Fruit fly (Drosophila melanogaster) whole organism, embryonic: ENCODE results near the gene VhaSFD.
A peak's percentile ranks its signal among the peaks of the same experiment; 100 is the strongest.

Experiments used
- Ada2b ChIP-seq: fragments of 200-800 bp; sonication (Bioruptor generic); IDR thresholded peaks from 2 replicates; pipeline ENCODE4 v1.3.6; 2022; ENCODE audit warnings: missing biosample characterization, missing genetic modification characterization
- Aef1 ChIP-seq: fragments of 200-800 bp; sonication (Bioruptor generic); IDR thresholded peaks from 3 replicates; pipeline ENCODE4 v1.3.6; 2022; ENCODE audit warnings: missing biosample characterization, missing genetic modification characterization
- Antp ChIP-seq: fragments of 200-800 bp; sonication (Bioruptor generic); optimal IDR thresholded peaks from 3 replicates; lab custom pipeline; 2016; ENCODE audit warnings: missing biosample characterization, missing genetic modification characterization
- CG10366 ChIP-seq: fragments of 200-800 bp; sonication (Bioruptor generic); IDR thresholded peaks from 2 replicates; pipeline ENCODE4 v1.3.6; 2022; ENCODE audit warnings: missing biosample characterization, missing genetic modification characterization
- CG11247 ChIP-seq: fragments of 200-800 bp; sonication (Bioruptor generic); IDR thresholded peaks from 2 replicates; pipeline ENCODE4 v1.3.6; 2022; ENCODE audit warnings: missing biosample characterization, missing genetic modification characterization
- CG11504 ChIP-seq: fragments of 200-800 bp; sonication (Bioruptor generic); optimal IDR thresholded peaks from 3 replicates; lab custom pipeline; 2019; ENCODE audit warnings: missing biosample characterization, mild to moderate bottlenecking, missing genetic modification characterization, moderate library complexity
- CG12659 ChIP-seq: fragments of 200-800 bp; sonication (Bioruptor generic); optimal IDR thresholded peaks from 3 replicates; lab custom pipeline; 2017; ENCODE audit warnings: mild to moderate bottlenecking, missing biosample characterization, missing genetic modification reagents, missing genetic modification characterization
- CG13287 ChIP-seq: fragments of 200-800 bp; sonication (Bioruptor generic); IDR thresholded peaks from 2 replicates; pipeline ENCODE4 v1.3.6; 2022; ENCODE audit warnings: missing biosample characterization, missing genetic modification characterization; ENCODE audit not compliant: partially characterized antibody
- CG1603 ChIP-seq: fragments of 200-800 bp; sonication (Bioruptor generic); optimal IDR thresholded peaks from 2 replicates; lab custom pipeline; 2019; ENCODE audit warnings: missing biosample characterization, mild to moderate bottlenecking, missing genetic modification characterization, moderate library complexity
- CG18011 ChIP-seq: fragments of 200-800 bp; sonication (Bioruptor generic); optimal IDR thresholded peaks from 2 replicates; lab custom pipeline; 2017; ENCODE audit warnings: missing biosample characterization, missing genetic modification characterization, mild to moderate bottlenecking, moderate library complexity, missing genotype
- CG18619 ChIP-seq: fragments of 200-800 bp; sonication (Bioruptor generic); optimal IDR thresholded peaks from 3 replicates; lab custom pipeline; 2017; ENCODE audit warnings: missing biosample characterization, mild to moderate bottlenecking, missing genetic modification characterization
- CG2129 ChIP-seq: fragments of 200-800 bp; sonication (Bioruptor generic); IDR thresholded peaks from 2 replicates; pipeline ENCODE4 v1.3.6; 2022; ENCODE audit warnings: missing biosample characterization, missing genetic modification characterization; ENCODE audit not compliant: partially characterized antibody
- CG30403 ChIP-seq: fragments of 200-800 bp; sonication (Bioruptor generic); optimal IDR thresholded peaks from 3 replicates; lab custom pipeline; 2016; ENCODE audit warnings: missing biosample characterization, missing genetic modification characterization
- CG4707 ChIP-seq: fragments of 200-800 bp; sonication (Bioruptor generic); optimal IDR thresholded peaks from 2 replicates; lab custom pipeline; 2018; ENCODE audit warnings: missing biosample characterization, mild to moderate bottlenecking, missing genetic modification characterization, moderate library complexity
- CG8765 ChIP-seq: fragments of 200-800 bp; sonication (Bioruptor generic); IDR thresholded peaks from 2 replicates; pipeline ENCODE4 v1.3.6; 2022; ENCODE audit warnings: missing biosample characterization, missing genetic modification characterization
- CG9876 ChIP-seq: fragments of 200-800 bp; sonication (Bioruptor generic); optimal IDR thresholded peaks from 2 replicates; lab custom pipeline; 2016; ENCODE audit warnings: missing biosample characterization, missing genetic modification characterization
- Dip2 ChIP-seq: fragments of 200-800 bp; sonication (Bioruptor generic); IDR thresholded peaks from 2 replicates; pipeline ENCODE4 v1.3.6; 2022; ENCODE audit warnings: missing biosample characterization, missing genetic modification characterization
- Eip74EF ChIP-seq, 2 experiments: fragments of 200-800 bp in 1 of 2; fragments of >200 bp in 1 of 2; sonication (Bioruptor generic) in 1 of 2; optimal IDR thresholded peaks; 2 replicates each; lab custom pipeline; 2017 to 2019; ENCODE audit warnings: missing biosample characterization in 2 of 2, missing genetic modification characterization in 2 of 2, mild to moderate bottlenecking in 1 of 2, moderate library complexity in 1 of 2
- Hr3 ChIP-seq: fragments of 200-800 bp; sonication (Bioruptor generic); optimal IDR thresholded peaks from 3 replicates; lab custom pipeline; 2016; ENCODE audit warnings: missing biosample characterization, missing genetic modification characterization
- Hr78 ChIP-seq, 2 experiments: fragments of 200-800 bp in 1 of 2; fragments of >200 bp in 1 of 2; sonication (Bioruptor generic) in 1 of 2; optimal IDR thresholded peaks; 2 replicates each; lab custom pipeline; 2017 to 2019; ENCODE audit warnings: missing biosample characterization in 2 of 2, missing genetic modification characterization in 2 of 2, mild to moderate bottlenecking in 1 of 2, moderate library complexity in 1 of 2
- Neu2 ChIP-seq: fragments of 200-800 bp; sonication (Bioruptor generic); optimal IDR thresholded peaks from 3 replicates; lab custom pipeline; 2016; ENCODE audit warnings: missing biosample characterization, missing genetic modification characterization, borderline replicate concordance
- Nf-YA ChIP-seq: fragments of 200-800 bp; sonication (Bioruptor generic); IDR thresholded peaks from 2 replicates; pipeline ENCODE4 v1.3.6; 2022; ENCODE audit warnings: missing biosample characterization, missing genetic modification characterization
- Nf-YB ChIP-seq: fragments of 200-800 bp; sonication (Bioruptor generic); optimal IDR thresholded peaks from 3 replicates; lab custom pipeline; 2019; ENCODE audit warnings: missing biosample characterization, mild to moderate bottlenecking, missing genetic modification characterization, moderate library complexity
- Oli ChIP-seq: fragments of 200-800 bp; sonication (Bioruptor generic); optimal IDR thresholded peaks from 2 replicates; lab custom pipeline; 2018; ENCODE audit warnings: missing biosample characterization, mild to moderate bottlenecking, missing genetic modification characterization, moderate library complexity
- Pdp1 ChIP-seq, 2 experiments: fragments of 200-800 bp; sonication (Bioruptor generic); optimal IDR thresholded peaks; 3 replicates each; lab custom pipeline; 2016; ENCODE audit warnings: missing biosample characterization in 2 of 2, missing genetic modification characterization in 2 of 2, mild to moderate bottlenecking in 1 of 2, moderate library complexity in 1 of 2
- Sox100B ChIP-seq: fragments of 200-800 bp; sonication (Bioruptor generic); optimal IDR thresholded peaks from 3 replicates; lab custom pipeline; 2018; ENCODE audit warnings: missing biosample characterization, mild to moderate bottlenecking, missing genetic modification characterization
- al ChIP-seq: fragments of 200-800 bp; sonication (Bioruptor generic); IDR thresholded peaks from 2 replicates; pipeline ENCODE4 v1.3.6; 2022; ENCODE audit warnings: missing biosample characterization, missing genetic modification characterization
- cas ChIP-seq: fragments of 200-800 bp; sonication (Bioruptor generic); IDR thresholded peaks from 2 replicates; pipeline ENCODE4 v1.3.6; 2022; ENCODE audit warnings: missing biosample characterization, missing genetic modification characterization
- da ChIP-seq: fragments of 200-800 bp; sonication (Bioruptor generic); optimal IDR thresholded peaks from 2 replicates; lab custom pipeline; 2016; ENCODE audit warnings: missing biosample characterization, missing genetic modification characterization
- danr ChIP-seq: fragments of 200-800 bp; sonication (Bioruptor generic); IDR thresholded peaks from 2 replicates; pipeline ENCODE4 v1.3.6; 2022; ENCODE audit warnings: missing biosample characterization, missing genetic modification characterization
- dm ChIP-seq: fragments of 200-800 bp; sonication (Bioruptor generic); optimal IDR thresholded peaks from 3 replicates; lab custom pipeline; 2016; ENCODE audit warnings: missing biosample characterization, missing genetic modification characterization
- dmrt99B ChIP-seq: fragments of 200-800 bp; sonication (Bioruptor generic); optimal IDR thresholded peaks from 2 replicates; lab custom pipeline; 2018; ENCODE audit warnings: missing biosample characterization, mild to moderate bottlenecking, missing genetic modification characterization, moderate library complexity
- exex ChIP-seq: fragments of 200-800 bp; sonication (Bioruptor generic); optimal IDR thresholded peaks from 4 replicates; lab custom pipeline; 2018; ENCODE audit warnings: missing biosample characterization, mild to moderate bottlenecking, missing genetic modification characterization, moderate library complexity
- eyg ChIP-seq: fragments of 200-800 bp; sonication (Bioruptor generic); optimal IDR thresholded peaks from 3 replicates; lab custom pipeline; 2016; ENCODE audit warnings: missing biosample characterization, missing genetic modification characterization
- gro ChIP-seq: fragments of 200-800 bp; sonication (Bioruptor generic); optimal IDR thresholded peaks from 2 replicates; lab custom pipeline; 2016; ENCODE audit warnings: missing biosample characterization, missing genetic modification characterization
- hb ChIP-seq: fragments of 200-800 bp; sonication (Bioruptor generic); IDR thresholded peaks from 3 replicates; pipeline ENCODE4 v1.3.6; 2022; ENCODE audit warnings: missing biosample characterization, missing genetic modification characterization; ENCODE audit not compliant: partially characterized antibody
- kah ChIP-seq: fragments of 200-800 bp; sonication (Bioruptor generic); optimal IDR thresholded peaks from 2 replicates; lab custom pipeline; 2018; ENCODE audit warnings: missing biosample characterization, mild to moderate bottlenecking, missing genetic modification characterization
- ken ChIP-seq: fragments of 200-800 bp; sonication (Bioruptor generic); IDR thresholded peaks from 3 replicates; pipeline ENCODE4 v1.3.6; 2022; ENCODE audit warnings: missing biosample characterization, missing genetic modification characterization
- maf-S ChIP-seq: fragments of 200-800 bp; sonication (Bioruptor generic); optimal IDR thresholded peaks from 2 replicates; lab custom pipeline; 2016; ENCODE audit warnings: missing biosample characterization, missing genetic modification characterization
- odd ChIP-seq: fragments of 200-800 bp; sonication (Bioruptor generic); optimal IDR thresholded peaks from 2 replicates; lab custom pipeline; 2017; ENCODE audit warnings: missing biosample characterization, mild to moderate bottlenecking, missing genetic modification characterization
- run ChIP-seq: fragments of 200-800 bp; sonication (Bioruptor generic); optimal IDR thresholded peaks from 3 replicates; lab custom pipeline; 2018; ENCODE audit warnings: missing biosample characterization, mild to moderate bottlenecking, missing genetic modification characterization
- schlank ChIP-seq: fragments of 200-800 bp; sonication (Bioruptor generic); optimal IDR thresholded peaks from 2 replicates; lab custom pipeline; 2018; ENCODE audit warnings: missing biosample characterization, mild to moderate bottlenecking, missing genetic modification characterization
- sd ChIP-seq: fragments of 200-800 bp; sonication (Bioruptor generic); optimal IDR thresholded peaks from 3 replicates; lab custom pipeline; 2018; ENCODE audit warnings: missing biosample characterization, mild to moderate bottlenecking, missing genetic modification characterization, moderate library complexity
- sens ChIP-seq: fragments of 200-800 bp; sonication (Bioruptor generic); peaks from one replicate; lab custom pipeline; 2016; ENCODE audit warnings: missing biosample characterization, missing genetic modification characterization
- so ChIP-seq: fragments of 200-800 bp; sonication (Bioruptor generic); IDR thresholded peaks from 3 replicates; pipeline ENCODE4 v1.3.6; 2022; ENCODE audit warnings: missing biosample characterization, missing genetic modification characterization
- trh ChIP-seq: fragments of 200-800 bp; sonication (Bioruptor generic); optimal IDR thresholded peaks from 2 replicates; lab custom pipeline; 2016; ENCODE audit warnings: missing biosample characterization, missing genetic modification characterization
- wek ChIP-seq: fragments of 200-800 bp; sonication (Bioruptor generic); optimal IDR thresholded peaks from 3 replicates; lab custom pipeline; 2018; ENCODE audit warnings: missing biosample characterization, mild to moderate bottlenecking, missing genetic modification characterization, moderate library complexity
- zfh1 ChIP-seq: fragments of 200-800 bp; sonication (Bioruptor generic); IDR thresholded peaks from 3 replicates; pipeline ENCODE4 v1.3.6; 2022; ENCODE audit warnings: missing biosample characterization, missing genetic modification characterization

Gene VhaSFD

DNA sequence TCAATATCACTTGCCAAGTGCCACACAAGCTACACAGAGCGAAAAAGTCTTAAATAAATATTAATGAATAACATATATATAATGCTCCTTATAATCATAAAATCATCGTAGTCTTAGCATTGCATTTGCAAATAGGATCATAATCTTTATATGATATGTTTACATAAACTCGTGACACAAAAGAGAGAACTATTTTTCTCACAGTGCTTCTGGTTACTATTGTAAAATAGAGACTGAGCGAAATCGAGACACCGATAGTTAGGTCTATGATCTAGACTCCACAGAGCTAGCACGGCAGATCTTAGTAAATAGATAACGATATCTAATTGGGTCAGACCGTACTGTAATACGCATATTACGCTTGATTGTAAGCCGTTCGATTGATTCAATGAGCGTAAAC, 17.9 kb downstream of the VhaSFD start (continued):
- TF ChIP-seq Ada2b (GFP tag; lab: Robert Waterston, UW) (peak; percentile 86), kah (GFP tag; lab: Kevin White, UChicago) (no peak), CG11247 (GFP tag; lab: Robert Waterston, UW) (peak; percentile 64), run (tag; lab: Kevin White, UChicago) (peak; percentile 3), gro (GFP tag; lab: Kevin White, UChicago) (no peak), da (no peak), Pdp1 (GFP tag; optimal IDR thresholded peaks at IDR 0.05; lab: Kevin White, UChicago) (peak in 1 of 2 experiments; percentile 7), al (peak; percentile 48; the same call in 1 of the 2 replicates), Eip74EF (GFP tag; optimal IDR thresholded peaks at IDR 0.05; lab: Kevin White, UChicago) (peak in 1 of 2 experiments; percentile 58), Aef1 (GFP tag; lab: Robert Waterston, UW) (peak; percentile 79), cas (GFP tag; lab: Robert Waterston, UW) (no peak), odd (peak; percentile 22), CG8765 (no peak), schlank (tag; lab: Kevin White, UChicago) (no peak), Hr78 (GFP tag; optimal IDR thresholded peaks at IDR 0.05; lab: Kevin White, UChicago) (peak in 1 of 2 experiments; percentile 16), Nf-YB (GFP tag; lab: Kevin White, UChicago) (peak; percentile 55), sens (GFP tag; lab: Kevin White, UChicago) (peak; percentile 85), Antp (GFP tag; lab: Kevin White, UChicago) (no peak), exex (tag; lab: Kevin White, UChicago) (no peak), maf-S (GFP tag; lab: Kevin White, UChicago) (no peak), CG4707 (peak; percentile 48), ken (GFP tag; lab: Robert Waterston, UW) (peak; percentile 69; the same call in 2 of the 3 replicates), Nf-YA (GFP tag; lab: Robert Waterston, UW) (peak; percentile 61; the same call in 1 of the 2 replicates), trh (GFP tag; lab: Kevin White, UChicago) (peak; percentile 9), danr (GFP tag; lab: Robert Waterston, UW) (no peak), CG10366 (GFP tag; lab: Robert Waterston, UW) (peak; percentile 83)

DNA sequence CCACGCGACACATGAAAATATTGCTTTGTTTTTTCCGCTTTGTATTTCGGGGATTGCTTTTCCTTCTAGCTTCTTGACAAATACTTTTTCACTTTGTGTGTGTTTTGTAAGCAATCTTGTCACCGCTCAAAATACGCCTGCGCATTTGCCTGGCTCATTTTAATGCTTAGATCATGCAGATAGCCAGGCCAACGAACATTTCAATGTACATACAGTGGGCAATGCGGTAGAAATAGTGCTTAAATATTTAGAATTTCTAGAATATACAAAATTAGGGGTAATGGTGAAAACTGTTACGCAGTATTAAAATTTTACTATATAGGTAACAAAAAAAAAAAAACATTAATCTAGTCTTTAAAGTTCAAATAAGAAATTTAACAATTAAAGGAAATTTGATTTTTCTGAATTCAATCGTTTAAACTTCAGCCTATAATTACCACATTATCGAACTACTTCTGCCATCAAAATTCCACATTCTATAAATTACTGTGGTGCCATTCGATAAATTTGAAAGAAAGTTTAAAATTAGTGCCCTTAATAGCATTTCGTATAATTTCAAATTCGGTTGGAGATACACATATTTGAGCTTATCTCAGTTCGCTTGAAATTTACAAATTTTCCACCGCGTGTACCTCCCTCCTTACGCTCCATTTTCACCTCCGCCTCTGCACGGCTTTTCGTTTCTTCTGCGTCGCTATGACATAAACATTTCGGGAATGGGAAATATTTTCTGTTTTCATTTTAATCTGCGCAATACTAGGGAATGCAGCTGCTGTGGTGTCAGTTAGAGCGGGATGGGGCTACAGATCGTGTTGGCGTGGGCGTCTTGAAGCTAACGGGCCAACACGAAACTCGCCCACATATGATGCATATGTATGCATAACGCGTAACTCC, 20.5 kb downstream of the VhaSFD start:
- no peak for TF ChIP-seq wek (GFP tag; lab: Kevin White, UChicago)
- TF ChIP-seq sd (tag; lab: Kevin White, UChicago), result peak; percentile 95
- peak; percentile 24 for TF ChIP-seq CG12659 (GFP tag; lab: Kevin White, UChicago)
- TF ChIP-seq Neu2 (GFP tag; lab: Kevin White, UChicago), result no peak
- TF ChIP-seq Dip2 (GFP tag; lab: Robert Waterston, UW), result no peak
- peak; percentile 52 for TF ChIP-seq CG11504
- peak; percentile 0 for TF ChIP-seq dmrt99B (tag; lab: Kevin White, UChicago)
- TF ChIP-seq CG9876 (GFP tag; lab: Kevin White, UChicago), result no peak
- 0 out of 3 replicates have a peak, but pooled peaks have one; percentile 36 for TF ChIP-seq zfh1
- no peak for TF ChIP-seq so
- TF ChIP-seq Sox100B (GFP tag; lab: Kevin White, UChicago), result no peak
- TF ChIP-seq eyg (GFP tag; lab: Kevin White, UChicago), result no peak
- TF ChIP-seq Hr3, result peak; percentile 17
- TF ChIP-seq maf-S (GFP tag; lab: Kevin White, UChicago), result no peak
- peak; percentile 2 for TF ChIP-seq CG18619 (GFP tag; lab: Kevin White, UChicago)
- TF ChIP-seq CG18011, result no peak
- no peak for TF ChIP-seq CG2129 (GFP tag; lab: Robert Waterston, UW)
- TF ChIP-seq CG13287, result no peak
- TF ChIP-seq dm (GFP tag; lab: Kevin White, UChicago), result no peak
- no peak for TF ChIP-seq CG1603
- TF ChIP-seq Oli, result peak; percentile 30
- peak; percentile 24 for TF ChIP-seq CG30403 (GFP tag; lab: Kevin White, UChicago)
- TF ChIP-seq hb (GFP tag; lab: Robert Waterston, UW), result no peak
